Worm (Caenorhabditis elegans): Measurements from ENCODE around the gene C06E2.9.

DNA sequence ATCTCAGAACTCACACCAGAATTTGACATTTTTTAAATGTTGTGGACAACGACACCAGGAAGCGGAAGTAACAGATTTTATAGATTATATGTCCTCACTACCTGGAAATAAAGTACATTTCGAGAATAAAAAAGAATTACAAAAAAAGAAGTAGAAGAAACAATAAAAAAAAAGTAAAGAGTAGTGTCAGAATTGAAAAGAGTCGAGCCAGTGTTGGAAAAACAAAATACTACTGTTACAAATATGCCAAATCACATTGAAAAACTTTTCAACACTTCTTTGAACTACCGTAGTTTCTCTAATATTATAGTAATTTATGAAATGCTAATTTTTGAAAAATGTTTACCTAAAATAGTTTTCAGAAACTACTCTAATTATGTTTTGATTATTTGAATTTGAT is 13.7 kb downstream of the C06E2.9 start, which contains the start of gene C06E2.1:
- TF ChIP-seq pag-3 (tag; optimal IDR thresholded peaks at IDR 0.05; ENCODE audit: borderline replicate concordance) (no peak), fkh-10 (GFP tag; optimal IDR thresholded peaks at IDR 0.05) (no peak), pha-4 (tag; optimal IDR thresholded peaks at IDR 0.05) (no peak), nhr-11 (tag; optimal IDR thresholded peaks at IDR 0.05) (no peak), ets-4 (tag; optimal IDR thresholded peaks at IDR 0.05) (no peak), dve-1 (tag; optimal IDR thresholded peaks at IDR 0.05) (no peak), hlh-8 (tag; optimal IDR thresholded peaks at IDR 0.05) (no peak), ama-1 (optimal IDR thresholded peaks at IDR 0.05) (no peak)
